Worm (Caenorhabditis elegans): ENCODE data around the gene C34F11.2.

The C34F11.2 gene

ce11 chrII:5200987-5201582 is 11.0 kb upstream of the C34F11.2 start (continued):
- peak; percentile 54; the same call in 1 of the 2 replicates for TF ChIP-seq hmg-1.1 (GFP tag; IDR thresholded peaks at IDR 0.05)

- TF ChIP-seq dmd-9 (GFP tag; IDR thresholded peaks at IDR 0.05) (no peak), zfp-3 (GFP tag; conservative IDR thresholded peaks at IDR 0.05) (no peak), lin-15B (tag; optimal IDR thresholded peaks at IDR 0.05) (no peak), nhr-237 (tag; optimal IDR thresholded peaks at IDR 0.05) (no peak), ctbp-1 (GFP tag; IDR thresholded peaks at IDR 0.05) (no peak), ZK546.5 (tag; optimal IDR thresholded peaks at IDR 0.05) (no peak), F49E8.2 (tag; optimal IDR thresholded peaks at IDR 0.05; ENCODE audit: borderline replicate concordance) (no peak), T26A8.4 (GFP tag; IDR thresholded peaks at IDR 0.05) (peak; percentile 43; the same call in 1 of the 2 replicates), hif-1 (tag; optimal IDR thresholded peaks at IDR 0.05) (no peak), ceh-28 (tag; optimal IDR thresholded peaks at IDR 0.05) (no peak), zag-1 (tag; optimal IDR thresholded peaks at IDR 0.05) (no peak), arid-1 (GFP tag; conservative IDR thresholded peaks at IDR 0.05) (no peak), ceh-82 (tag; optimal IDR thresholded peaks at IDR 0.05) (no peak), madf-9 (GFP tag; conservative IDR thresholded peaks at IDR 0.05) (no peak), snpc-4 (tag; optimal IDR thresholded peaks at IDR 0.05) (no peak), lin-39 (tag; optimal IDR thresholded peaks at IDR 0.05) (no peak), mxl-3 (GFP tag; optimal IDR thresholded peaks at IDR 0.05) (peak; percentile 21), mep-1 (tag; optimal IDR thresholded peaks at IDR 0.05) (peak; percentile 36), unc-130 (GFP tag; optimal IDR thresholded peaks at IDR 0.05) (no peak), lin-13 (GFP tag; optimal IDR thresholded peaks at IDR 0.05) (no peak), zip-2 (tag; optimal IDR thresholded peaks at IDR 0.05) (no peak), madf-5 (GFP tag; IDR thresholded peaks at IDR 0.05) (no peak), pqm-1 (tag; optimal IDR thresholded peaks at IDR 0.05) (peak; percentile 91), dve-1 (tag; optimal IDR thresholded peaks at IDR 0.05; ENCODE audit: insufficient read depth) (peak; percentile 97), T20F7.1 (GFP tag; optimal IDR thresholded peaks at IDR 0.05) (peak; percentile 63), daf-12 (tag; optimal IDR thresholded peaks at IDR 0.05) (no peak), hlh-11 (tag; optimal IDR thresholded peaks at IDR 0.05) (peak; percentile 91), ZK337.2 (GFP tag; IDR thresholded peaks at IDR 0.05) (no peak), ztf-7 (tag; optimal IDR thresholded peaks at IDR 0.05) (no peak), nhr-48 (tag; optimal IDR thresholded peaks at IDR 0.05) (peak; percentile 84), lim-7 (GFP tag; IDR thresholded peaks at IDR 0.05) (no peak), egl-27 (tag; optimal IDR thresholded peaks at IDR 0.05) (no peak), Y48G9A.11 (GFP tag; IDR thresholded peaks at IDR 0.05) (no peak), jun-1 (tag; optimal IDR thresholded peaks at IDR 0.05) (no peak), fos-1 (tag; optimal IDR thresholded peaks at IDR 0.05) (no peak), aha-1 (tag) (peak; percentile 91), nhr-77 (tag; optimal IDR thresholded peaks at IDR 0.05) (peak; percentile 50), zfp-2 (tag; optimal IDR thresholded peaks at IDR 0.05) (no peak), rbr-2 (tag; optimal IDR thresholded peaks at IDR 0.05) (no peak), unc-62 (GFP tag; optimal IDR thresholded peaks at IDR 0.05 in 1 of 2) (no peak), unc-62 (tag; optimal IDR thresholded peaks at IDR 0.05) (no peak), lsy-2 (tag; optimal IDR thresholded peaks at IDR 0.05) (peak in 1 of 2 experiments; percentile 25), ceh-20 (GFP tag; IDR thresholded peaks at IDR 0.05) (peak; percentile 63), lir-3 (tag; optimal IDR thresholded peaks at IDR 0.05) (no peak), gei-8 (GFP tag; optimal IDR thresholded peaks at IDR 0.05) (peak; percentile 21), daf-8 (GFP tag; IDR thresholded peaks at IDR 0.05) (no peak), egl-43 (GFP tag; IDR thresholded peaks at IDR 0.05) (no peak), aly-2 (tag; optimal IDR thresholded peaks at IDR 0.05) (no peak)
Measured at ce11 chrII:5201922-5202562, 10.0 kb upstream of the C34F11.2 start.

Data from whole organism, L4 larva.